Fruit fly (Drosophila melanogaster) whole organism, embryonic: ENCODE measurements around the gene CG43319.
A peak's percentile ranks its signal among the peaks of the same experiment; 100 is the strongest.

Source experiments
- CG11723 ChIP-seq: fragments of 200-800 bp; sonication (Bioruptor generic); optimal IDR thresholded peaks from 2 replicates; lab custom pipeline; 2017; ENCODE audit warnings: missing biosample characterization, mild to moderate bottlenecking, missing genetic modification characterization
- CG13894 ChIP-seq: fragments of 200-800 bp; sonication (Bioruptor generic); optimal IDR thresholded peaks from 3 replicates; lab custom pipeline; 2018; ENCODE audit warnings: missing biosample characterization, mild to moderate bottlenecking, missing genetic modification characterization, moderate library complexity
- CG34224 ChIP-seq: fragments of 200-800 bp; sonication (Bioruptor generic); IDR thresholded peaks from 3 replicates; pipeline ENCODE4 v1.3.6; 2022; ENCODE audit warnings: missing biosample characterization, missing genetic modification characterization; ENCODE audit not compliant: partially characterized antibody
- CG7372 ChIP-seq: fragments of 200-800 bp; sonication (Bioruptor generic); IDR thresholded peaks from 2 replicates; pipeline ENCODE4 v1.3.6; 2022; ENCODE audit warnings: missing biosample characterization, missing genetic modification characterization
- CG8924 ChIP-seq: fragments of 200-800 bp; optimal IDR thresholded peaks from 3 replicates; lab custom pipeline; 2019; ENCODE audit warnings: missing biosample characterization, mild to moderate bottlenecking, missing genetic modification characterization, moderate library complexity
- Dek ChIP-seq: fragments of 200-800 bp; sonication (Bioruptor generic); optimal IDR thresholded peaks from 3 replicates; lab custom pipeline; 2019; ENCODE audit warnings: missing biosample characterization, mild to moderate bottlenecking, missing genetic modification characterization, moderate library complexity
- Lim3 ChIP-seq: fragments of 200-800 bp; sonication (Bioruptor generic); IDR thresholded peaks from 2 replicates; pipeline ENCODE4 v1.3.6; 2022; ENCODE audit warnings: missing biosample characterization, missing genetic modification characterization
- Sry-β ChIP-seq: fragments of 200-800 bp; sonication (Bioruptor generic); optimal IDR thresholded peaks from 2 replicates; lab custom pipeline; 2018; ENCODE audit warnings: missing biosample characterization, mild to moderate bottlenecking, missing genetic modification characterization, moderate library complexity
- cg ChIP-seq: fragments of 200-800 bp; sonication (Bioruptor generic); optimal IDR thresholded peaks from 3 replicates; lab custom pipeline; 2019; ENCODE audit warnings: missing biosample characterization, mild to moderate bottlenecking, missing genetic modification characterization, moderate library complexity
- chinmo ChIP-seq: fragments of 200-800 bp; sonication (Bioruptor generic); IDR thresholded peaks from 4 replicates; pipeline ENCODE4 v1.3.6; 2022; ENCODE audit warnings: missing biosample characterization, missing genetic modification characterization; ENCODE audit not compliant: partially characterized antibody
- chm ChIP-seq: fragments of 200-800 bp; sonication (Bioruptor generic); IDR thresholded peaks from 2 replicates; pipeline ENCODE4 v1.3.6; 2022; ENCODE audit warnings: missing biosample characterization, missing genetic modification characterization
- grn ChIP-seq: fragments of 200-800 bp; sonication (Bioruptor generic); optimal IDR thresholded peaks from 3 replicates; lab custom pipeline; 2017; ENCODE audit warnings: missing biosample characterization, missing genetic modification characterization
- hb ChIP-seq: fragments of 200-800 bp; sonication (Bioruptor generic); IDR thresholded peaks from 3 replicates; pipeline ENCODE4 v1.3.6; 2022; ENCODE audit warnings: missing biosample characterization, missing genetic modification characterization; ENCODE audit not compliant: partially characterized antibody
- sd ChIP-seq: fragments of 200-800 bp; sonication (Bioruptor generic); optimal IDR thresholded peaks from 3 replicates; lab custom pipeline; 2018; ENCODE audit warnings: missing biosample characterization, mild to moderate bottlenecking, missing genetic modification characterization, moderate library complexity
- seq ChIP-seq: fragments of 200-800 bp; sonication (Bioruptor generic); IDR thresholded peaks from 2 replicates; pipeline ENCODE4 v1.3.6; 2022; ENCODE audit warnings: missing biosample characterization, missing genetic modification characterization
- unc-4 ChIP-seq: fragments of 200-800 bp; sonication (Bioruptor generic); IDR thresholded peaks from 2 replicates; pipeline ENCODE4 v1.3.6; 2022; ENCODE audit warnings: missing biosample characterization, missing genetic modification characterization; ENCODE audit not compliant: partially characterized antibody
- vvl ChIP-seq: fragments of 200-800 bp; sonication (Bioruptor generic); IDR thresholded peaks from 2 replicates; pipeline ENCODE4 v1.3.6; 2022; ENCODE audit warnings: missing biosample characterization, missing genetic modification characterization

The CG43319 gene

DNA sequence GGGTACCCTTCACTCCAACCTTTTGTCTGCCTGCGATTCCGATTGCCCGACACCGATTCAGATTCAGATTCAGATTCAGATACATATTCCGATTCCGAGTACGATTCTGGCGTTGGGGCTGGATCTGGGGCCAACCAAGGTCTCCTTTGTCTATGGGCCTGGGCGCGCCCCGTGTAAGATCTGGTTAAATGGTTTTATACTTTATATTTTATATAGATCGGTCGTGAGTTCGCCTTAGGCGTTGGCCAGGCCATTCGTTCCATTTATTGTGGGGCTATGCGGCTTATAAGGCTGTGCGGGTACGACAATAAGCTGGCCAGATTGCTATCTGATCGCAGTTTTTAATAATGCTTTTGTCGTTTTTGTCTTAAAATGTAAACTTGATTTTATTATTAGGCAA, 45.9 kb downstream of the CG43319 start:
- no peak for TF ChIP-seq Lim3 (GFP tag; lab: Robert Waterston, UW)
- peak; percentile 97 for TF ChIP-seq CG13894
- TF ChIP-seq cg (GFP tag; lab: Kevin White, UChicago), result no peak
- TF ChIP-seq CG7372 (GFP tag; lab: Robert Waterston, UW), result no peak
- TF ChIP-seq Sry-β (GFP tag; lab: Kevin White, UChicago), result no peak
- 0 out of 4 replicates have a peak, but pooled peaks have one; percentile 44 for TF ChIP-seq chinmo (GFP tag; lab: Robert Waterston, UW)
- TF ChIP-seq grn (GFP tag; lab: Kevin White, UChicago), result peak; percentile 15
- no peak for TF ChIP-seq seq (GFP tag; lab: Robert Waterston, UW)

DNA sequence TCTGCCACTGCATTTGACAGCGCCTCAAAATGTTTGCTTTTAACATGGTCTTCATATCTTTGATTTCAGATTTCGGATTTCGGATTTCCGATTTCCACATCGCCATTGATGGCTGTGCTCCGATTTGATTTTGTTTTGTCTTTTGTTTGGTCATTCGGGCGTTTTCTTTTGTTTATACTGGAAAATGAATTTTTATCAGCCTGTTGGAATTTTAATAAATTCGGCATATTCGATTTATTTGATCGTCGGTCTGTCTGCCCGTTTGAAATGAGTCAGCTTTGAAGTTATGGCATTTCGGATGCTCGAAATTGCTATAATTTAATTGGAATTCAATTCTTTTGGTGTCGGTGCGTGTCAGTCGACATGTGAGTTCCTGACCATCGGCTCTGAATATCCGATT, 46.6 kb downstream of the CG43319 start:
- no peak for TF ChIP-seq chm
- no peak for TF ChIP-seq CG34224
- no peak for TF ChIP-seq Dek (tag; lab: Kevin White, UChicago)
- no peak for TF ChIP-seq CG11723 (GFP tag; lab: Kevin White, UChicago)
- no peak for TF ChIP-seq CG8924 (tag; lab: Kevin White, UChicago)
- no peak for TF ChIP-seq hb (GFP tag; lab: Robert Waterston, UW)
- TF ChIP-seq vvl, result peak; percentile 28; the same call in 1 of the 2 replicates
- TF ChIP-seq sd (tag; lab: Kevin White, UChicago), result peak; percentile 90
- TF ChIP-seq unc-4 (GFP tag; lab: Robert Waterston, UW), result no peak
